Worm (Caenorhabditis elegans): ENCODE results near the gene sax-1.

- TF ChIP-seq unc-62 (GFP tag; optimal IDR thresholded peaks at IDR 0.05) (no peak), lin-39 (tag; optimal IDR thresholded peaks at IDR 0.05) (no peak), nhr-77 (tag; optimal IDR thresholded peaks at IDR 0.05) (no peak), nhr-67 (tag; optimal IDR thresholded peaks at IDR 0.05) (no peak), nhr-28 (tag; optimal IDR thresholded peaks at IDR 0.05) (no peak), hmg-11 (tag; optimal IDR thresholded peaks at IDR 0.05) (no peak), nhr-237 (tag; optimal IDR thresholded peaks at IDR 0.05) (no peak), ZK546.5 (tag; optimal IDR thresholded peaks at IDR 0.05) (no peak), ceh-82 (tag; optimal IDR thresholded peaks at IDR 0.05) (no peak)
These were observed 39.5 kb downstream of the sax-1 start for ce11 chrX:3610442-3610841.

Measured in whole organism, L3 larva.